Worm (Caenorhabditis elegans) whole organism, midembryonic: ENCODE data around the gene K12G11.6.

Experiments used
- klf-2 ChIP-seq: fragments of 200-800 bp; sonication (Bioruptor generic); conservative IDR thresholded peaks from 2 replicates; pipeline ENCODE4 v1.3.6; 2022; ENCODE audit warnings: missing genetic modification reagents, missing genetic modification characterization, missing compliant biosample characterization
- ztf-29 ChIP-seq: fragments of 200-800 bp; sonication (Bioruptor generic); IDR thresholded peaks from 2 replicates; pipeline ENCODE4 v1.3.6; 2022; ENCODE audit warnings: missing genetic modification reagents, missing genetic modification characterization, missing compliant biosample characterization

DNA sequence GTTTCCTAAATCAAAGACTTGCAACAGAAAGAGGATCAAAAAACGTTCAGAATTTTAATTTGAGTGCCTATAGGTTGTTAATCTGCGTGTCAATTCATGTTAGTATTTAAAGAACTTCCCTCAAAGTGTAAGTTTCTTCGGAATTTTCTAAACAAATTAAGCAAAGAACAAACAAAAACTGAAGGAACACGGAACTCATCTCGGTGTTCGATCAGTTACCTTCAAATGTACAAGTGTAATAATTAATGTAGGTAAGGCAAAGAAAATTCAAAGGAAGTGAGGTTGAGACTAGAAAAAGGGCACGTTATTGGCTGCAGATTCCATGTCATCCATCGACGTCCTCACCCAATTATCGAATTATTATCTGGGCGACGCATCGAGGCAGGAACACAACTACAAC, at the start of gene K12G11.6:
- TF ChIP-seq klf-2 (GFP tag; lab: Robert Waterston, UW) (no peak), ztf-29 (GFP tag; lab: Robert Waterston, UW) (no peak)
